Fruit fly (Drosophila melanogaster) whole organism, embryonic: Measurements from ENCODE around the gene CG4297.

Experiments used
- CG11696 ChIP-seq: fragments of 200-800 bp; sonication (Bioruptor generic); IDR thresholded peaks from 2 replicates; pipeline ENCODE4 v1.3.6; 2022; ENCODE audit warnings: missing biosample characterization, missing genetic modification characterization
- CG2116 ChIP-seq: fragments of 200-800 bp; sonication (Bioruptor generic); optimal IDR thresholded peaks from 3 replicates; lab custom pipeline; 2018; ENCODE audit warnings: missing biosample characterization, mild to moderate bottlenecking, missing genetic modification characterization
- CG6854 ChIP-seq: fragments of 200-800 bp; sonication (Bioruptor generic); optimal IDR thresholded peaks from 3 replicates; lab custom pipeline; 2017; ENCODE audit warnings: missing biosample characterization, mild to moderate bottlenecking, missing genetic modification characterization
- CG8765 ChIP-seq: fragments of 200-800 bp; sonication (Bioruptor generic); IDR thresholded peaks from 2 replicates; pipeline ENCODE4 v1.3.6; 2022; ENCODE audit warnings: missing biosample characterization, missing genetic modification characterization
- CG9215 ChIP-seq: fragments of 200-800 bp; sonication (Bioruptor generic); IDR thresholded peaks from 2 replicates; pipeline ENCODE4 v1.3.6; 2022; ENCODE audit warnings: missing biosample characterization, missing genetic modification characterization
- Hr39 ChIP-seq: fragments of >200 bp; optimal IDR thresholded peaks from 2 replicates; lab custom pipeline; 2017
- az2 ChIP-seq: fragments of 200-800 bp; sonication (Bioruptor generic); optimal IDR thresholded peaks from 3 replicates; lab custom pipeline; 2016; ENCODE audit warnings: missing biosample characterization, missing genetic modification characterization
- bigmax ChIP-seq: fragments of 200-800 bp; sonication (Bioruptor generic); optimal IDR thresholded peaks from 2 replicates; lab custom pipeline; 2018; ENCODE audit warnings: missing biosample characterization, mild to moderate bottlenecking, missing genetic modification characterization
- chm ChIP-seq: fragments of 200-800 bp; sonication (Bioruptor generic); IDR thresholded peaks from 2 replicates; pipeline ENCODE4 v1.3.6; 2022; ENCODE audit warnings: missing biosample characterization, missing genetic modification characterization
- fu2 ChIP-seq: fragments of 200-800 bp; sonication (Bioruptor generic); optimal IDR thresholded peaks from 2 replicates; lab custom pipeline; 2016; ENCODE audit warnings: missing biosample characterization, missing genetic modification characterization
- gro ChIP-seq: fragments of 200-800 bp; sonication (Bioruptor generic); optimal IDR thresholded peaks from 2 replicates; lab custom pipeline; 2016; ENCODE audit warnings: missing biosample characterization, missing genetic modification characterization
- onecut ChIP-seq: fragments of 200-800 bp; sonication (Bioruptor generic); IDR thresholded peaks from 2 replicates; pipeline ENCODE4 v1.3.6; 2022; ENCODE audit warnings: missing biosample characterization, missing genetic modification characterization
- repo ChIP-seq: fragments of 200-800 bp; sonication (Bioruptor generic); optimal IDR thresholded peaks from 2 replicates; lab custom pipeline; 2016; ENCODE audit warnings: missing biosample characterization, missing genetic modification characterization
- sna ChIP-seq: fragments of 200-800 bp; sonication (Bioruptor generic); IDR thresholded peaks from 2 replicates; pipeline ENCODE4 v1.3.6; 2022; ENCODE audit warnings: missing biosample characterization, missing genetic modification characterization; ENCODE audit not compliant: partially characterized antibody

DNA sequence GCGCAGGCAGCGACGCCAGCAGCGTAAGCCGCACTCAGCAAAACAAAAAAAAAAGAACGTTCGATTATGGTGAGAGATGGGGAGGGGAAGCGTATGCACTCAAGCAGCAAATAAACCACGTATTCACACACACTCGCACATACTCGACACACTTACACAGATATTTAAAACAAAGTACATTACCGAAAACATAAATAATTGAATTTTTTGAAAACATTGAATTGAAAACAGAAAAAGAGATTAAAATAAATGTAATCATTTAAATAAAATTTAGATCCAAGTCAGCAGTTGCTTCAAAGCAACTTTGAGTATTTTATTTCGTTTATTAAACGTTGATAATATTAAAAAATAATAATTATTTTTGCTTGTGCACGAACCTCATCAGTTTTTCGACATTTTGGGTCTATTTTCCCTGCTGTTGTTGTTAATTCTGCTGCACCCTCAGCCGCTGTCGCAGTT is 950 bp downstream of the CG4297 start:
- TF ChIP-seq sna (GFP tag; lab: Robert Waterston, UW) (no peak), az2 (peak; percentile 39), fu2 (GFP tag; lab: Kevin White, UChicago) (no peak), gro (GFP tag; lab: Kevin White, UChicago) (no peak), onecut (peak; percentile 10), bigmax (no peak), chm (GFP tag; lab: Robert Waterston, UW) (no peak), CG2116 (GFP tag; lab: Kevin White, UChicago) (no peak), Hr39 (lab: Kevin White, UChicago) (no peak), repo (GFP tag; lab: Kevin White, UChicago) (no peak), CG11696 (GFP tag; lab: Robert Waterston, UW) (no peak), CG6854 (no peak), CG9215 (GFP tag; lab: Robert Waterston, UW) (no peak), CG8765 (GFP tag; lab: Robert Waterston, UW) (no peak)
